Worm (Caenorhabditis elegans): ENCODE data around the gene unc-4.

DNA sequence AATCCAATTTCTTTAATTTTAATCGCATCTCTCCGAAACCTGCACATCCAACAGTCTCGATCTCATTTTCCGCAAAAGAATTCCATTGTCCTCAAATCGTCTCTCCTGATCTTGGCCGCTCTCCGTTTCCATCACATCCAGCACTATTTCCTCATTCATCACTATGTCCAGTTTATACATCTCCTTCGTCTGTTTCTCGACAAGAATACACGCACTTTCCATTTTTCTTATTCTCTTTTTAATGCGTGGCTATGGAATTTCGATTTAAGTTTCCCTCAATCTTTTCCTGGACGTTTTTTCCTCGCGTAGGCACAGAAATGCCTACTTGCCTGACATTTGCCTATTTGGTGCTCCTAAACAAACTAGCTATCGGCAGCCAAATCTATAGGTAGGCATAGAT is 20.4 kb downstream of the unc-4 start:
- no peak for TF ChIP-seq ztf-11 (tag; optimal IDR thresholded peaks at IDR 0.05)
- TF ChIP-seq hlh-1 (tag; optimal IDR thresholded peaks at IDR 0.05): no peak
- no peak for TF ChIP-seq flh-1 (GFP tag; optimal IDR thresholded peaks at IDR 0.05)
- TF ChIP-seq pha-4 (tag; optimal IDR thresholded peaks at IDR 0.05): no peak

Data from whole organism, mixed stage, embryonic.